Fruit fly (Drosophila melanogaster) whole organism, embryonic: ENCODE results near the gene RpS12.

ENCODE experiments used
- CG11560 ChIP-seq: fragments of 200-800 bp; sonication (Bioruptor generic); IDR thresholded peaks from 3 replicates; pipeline ENCODE4 v1.3.6; 2022; ENCODE audit warnings: missing biosample characterization, missing genetic modification characterization
- CG12104 ChIP-seq: fragments of 200-800 bp; sonication (Bioruptor generic); optimal IDR thresholded peaks from 3 replicates; lab custom pipeline; 2016; ENCODE audit warnings: missing biosample characterization, missing genetic modification characterization
- CG12769 ChIP-seq: fragments of 200-800 bp; sonication (Bioruptor generic); optimal IDR thresholded peaks from 2 replicates; lab custom pipeline; 2019; ENCODE audit warnings: missing biosample characterization, mild to moderate bottlenecking, missing genetic modification characterization, moderate library complexity
- CG14667 ChIP-seq: fragments of 200-800 bp; sonication (Bioruptor generic); IDR thresholded peaks from 2 replicates; pipeline ENCODE4 v1.3.6; 2022; ENCODE audit warnings: missing biosample characterization, missing genetic modification characterization
- CG1647 ChIP-seq: fragments of 200-800 bp; sonication (Bioruptor generic); optimal IDR thresholded peaks from 3 replicates; lab custom pipeline; 2016; ENCODE audit warnings: missing biosample characterization, missing genetic modification characterization
- CG17568 ChIP-seq: fragments of 200-800 bp; sonication (Bioruptor generic); optimal IDR thresholded peaks from 2 replicates; lab custom pipeline; 2018; ENCODE audit warnings: missing biosample characterization, mild to moderate bottlenecking, missing genetic modification characterization, moderate library complexity
- CG2199 ChIP-seq: fragments of 200-800 bp; sonication (Bioruptor generic); IDR thresholded peaks from 3 replicates; pipeline ENCODE4 v1.3.6; 2022; ENCODE audit warnings: missing biosample characterization, missing genetic modification characterization
- CG33213 ChIP-seq: fragments of 200-800 bp; sonication (Bioruptor generic); optimal IDR thresholded peaks from 3 replicates; lab custom pipeline; 2016; ENCODE audit warnings: missing biosample characterization, missing genetic modification characterization
- CG3726 ChIP-seq: fragments of 200-800 bp; sonication (Bioruptor generic); IDR thresholded peaks from 3 replicates; pipeline ENCODE4, ENCODE4 v1.3.6; 2022; ENCODE audit warnings: missing biosample characterization, missing genetic modification characterization
- CG7839 ChIP-seq: fragments of 200-800 bp; sonication (Bioruptor generic); optimal IDR thresholded peaks from 3 replicates; lab custom pipeline; 2018; ENCODE audit warnings: missing biosample characterization, mild to moderate bottlenecking, missing genetic modification characterization, moderate library complexity
- CG8290 ChIP-seq, 3 experiments: fragments of 200-800 bp; sonication (Bioruptor generic); optimal IDR thresholded peaks; 2 replicates each; lab custom pipeline; 2016 to 2019; ENCODE audit warnings: missing biosample characterization in 3 of 3, missing genetic modification characterization in 3 of 3, mild to moderate bottlenecking in 2 of 3, moderate library complexity in 1 of 3
- CG8924 ChIP-seq: fragments of 200-800 bp; optimal IDR thresholded peaks from 3 replicates; lab custom pipeline; 2019; ENCODE audit warnings: missing biosample characterization, mild to moderate bottlenecking, missing genetic modification characterization, moderate library complexity
- CG9215 ChIP-seq: fragments of 200-800 bp; sonication (Bioruptor generic); IDR thresholded peaks from 2 replicates; pipeline ENCODE4 v1.3.6; 2022; ENCODE audit warnings: missing biosample characterization, missing genetic modification characterization
- CG9932 ChIP-seq: fragments of 200-800 bp; sonication (Bioruptor generic); IDR thresholded peaks from 2 replicates; pipeline ENCODE4 v1.3.6; 2022; ENCODE audit warnings: missing biosample characterization, missing genetic modification characterization
- Deaf1 ChIP-seq: fragments of 200-800 bp; optimal IDR thresholded peaks from 3 replicates; lab custom pipeline; 2019; ENCODE audit warnings: missing biosample characterization, mild to moderate bottlenecking, missing genetic modification characterization, moderate library complexity
- Dll ChIP-seq: fragments of 200-800 bp; sonication (Bioruptor generic); IDR thresholded peaks from 4 replicates; pipeline ENCODE4 v1.3.6; 2022; ENCODE audit warnings: missing biosample characterization, missing genetic modification characterization; ENCODE audit not compliant: partially characterized antibody
- E2f2 ChIP-seq: fragments of 200-800 bp; sonication (Bioruptor generic); IDR thresholded peaks from 2 replicates; pipeline ENCODE4 v1.3.6; 2022; ENCODE audit warnings: missing biosample characterization, missing genetic modification characterization
- Ets97D ChIP-seq: fragments of 200-800 bp; sonication (Bioruptor generic); optimal IDR thresholded peaks from 3 replicates; lab custom pipeline; 2016; ENCODE audit warnings: missing biosample characterization, missing genetic modification characterization
- Hey ChIP-seq: fragments of 200-800 bp; sonication (Bioruptor generic); optimal IDR thresholded peaks from 3 replicates; lab custom pipeline; 2018; ENCODE audit warnings: missing biosample characterization, mild to moderate bottlenecking, missing genetic modification characterization
- Kr ChIP-seq: fragments of 200-800 bp; sonication (Bioruptor generic); optimal IDR thresholded peaks from 2 replicates; lab custom pipeline; 2017; ENCODE audit warnings: missing biosample characterization, mild to moderate bottlenecking, missing genetic modification characterization
- NC2β ChIP-seq: fragments of 200-800 bp; sonication (Bioruptor generic); optimal IDR thresholded peaks from 2 replicates; lab custom pipeline; 2016; ENCODE audit warnings: missing biosample characterization, missing genetic modification characterization
- Ptx1 ChIP-seq: fragments of 200-800 bp; sonication (Bioruptor generic); IDR thresholded peaks from 2 replicates; pipeline ENCODE4 v1.3.6; 2022; ENCODE audit warnings: missing biosample characterization, missing genetic modification characterization
- amos ChIP-seq: fragments of 200-800 bp; sonication (Bioruptor generic); IDR thresholded peaks from 2 replicates; pipeline ENCODE4 v1.3.6; 2022; ENCODE audit warnings: missing biosample characterization, missing genetic modification characterization; ENCODE audit not compliant: partially characterized antibody
- bcd ChIP-seq: fragments of 200-800 bp; sonication (Bioruptor generic); optimal IDR thresholded peaks from 2 replicates; lab custom pipeline; 2017; ENCODE audit warnings: missing biosample characterization, mild to moderate bottlenecking, missing genetic modification characterization
- chif ChIP-seq, 2 experiments: fragments of 200-800 bp; sonication (Bioruptor generic); optimal IDR thresholded peaks; 3 replicates each; lab custom pipeline; 2016; ENCODE audit warnings: missing biosample characterization in 2 of 2, missing genetic modification characterization in 2 of 2
- danr ChIP-seq: fragments of 200-800 bp; sonication (Bioruptor generic); IDR thresholded peaks from 2 replicates; pipeline ENCODE4 v1.3.6; 2022; ENCODE audit warnings: missing biosample characterization, missing genetic modification characterization
- ems ChIP-seq: fragments of 200-800 bp; sonication (Bioruptor generic); optimal IDR thresholded peaks from 3 replicates; lab custom pipeline; 2016; ENCODE audit warnings: missing biosample characterization, missing genetic modification characterization
- ewg ChIP-seq: fragments of 200-800 bp; sonication (Bioruptor generic); optimal IDR thresholded peaks from 3 replicates; lab custom pipeline; 2017; ENCODE audit warnings: mild to moderate bottlenecking, missing biosample characterization, missing genetic modification reagents, missing genetic modification characterization
- ftz-f1 ChIP-seq: fragments of 200-800 bp; sonication (Bioruptor generic); optimal IDR thresholded peaks from 2 replicates; lab custom pipeline; 2016; ENCODE audit warnings: missing biosample characterization, missing genetic modification characterization
- gcm ChIP-seq: fragments of 200-800 bp; sonication (Bioruptor generic); optimal IDR thresholded peaks from 2 replicates; lab custom pipeline; 2019; ENCODE audit warnings: missing biosample characterization, mild to moderate bottlenecking, missing genetic modification characterization, moderate library complexity
- gfzf ChIP-seq: fragments of 200-800 bp; sonication (Bioruptor generic); optimal IDR thresholded peaks from 2 replicates; lab custom pipeline; 2016; ENCODE audit warnings: missing biosample characterization, mild to moderate bottlenecking, missing genetic modification characterization, moderate library complexity
- jumu ChIP-seq: fragments of 200-800 bp; sonication (Bioruptor generic); optimal IDR thresholded peaks from 3 replicates; lab custom pipeline; 2016; ENCODE audit warnings: missing biosample characterization, missing genetic modification characterization
- kah ChIP-seq: fragments of 200-800 bp; sonication (Bioruptor generic); optimal IDR thresholded peaks from 2 replicates; lab custom pipeline; 2018; ENCODE audit warnings: missing biosample characterization, mild to moderate bottlenecking, missing genetic modification characterization
- kni ChIP-seq: fragments of 200-800 bp; sonication (Bioruptor generic); optimal IDR thresholded peaks from 3 replicates; lab custom pipeline; 2017; ENCODE audit warnings: mild to moderate bottlenecking, missing biosample characterization, missing genetic modification reagents, missing genetic modification characterization
- lmd ChIP-seq: fragments of 200-800 bp; sonication (Bioruptor generic); IDR thresholded peaks from 2 replicates; pipeline ENCODE4 v1.3.6; 2022; ENCODE audit warnings: missing biosample characterization, missing genetic modification characterization
- lov ChIP-seq, 2 experiments: fragments of 200-800 bp in 1 of 2; fragments of >200 bp in 1 of 2; sonication (Bioruptor generic) in 1 of 2; IDR thresholded peaks in 1 of 2; optimal IDR thresholded peaks in 1 of 2; 2 replicates in 1 of 2; 3 replicates in 1 of 2; pipeline versions ENCODE4 v1.3.6 to Lab custom; 2017 to 2022; ENCODE audit warnings: missing biosample characterization in 1 of 2, missing genetic modification characterization in 1 of 2
- nmo ChIP-seq: fragments of 200-800 bp; sonication (Bioruptor generic); optimal IDR thresholded peaks from 2 replicates; lab custom pipeline; 2018; ENCODE audit warnings: missing biosample characterization, mild to moderate bottlenecking, missing genetic modification characterization, moderate library complexity
- pan ChIP-seq, 4 experiments: fragments of >200 bp in 3 of 4; fragments of 200-800 bp in 1 of 4; sonication (Bioruptor generic) in 1 of 4; optimal IDR thresholded peaks in 3 of 4; IDR thresholded peaks in 1 of 4; 2 replicates each; pipeline versions ENCODE4 v1.3.6 to Lab custom; 2017 to 2022; ENCODE audit warnings: missing biosample characterization in 2 of 4, missing genetic modification characterization in 2 of 4, mixed read lengths in 1 of 4
- pum ChIP-seq: fragments of 200-800 bp; sonication (Bioruptor generic); optimal IDR thresholded peaks from 2 replicates; lab custom pipeline; 2016; ENCODE audit warnings: missing biosample characterization, missing genetic modification characterization
- ranshi ChIP-seq: fragments of 200-800 bp; sonication (Bioruptor generic); IDR thresholded peaks from 2 replicates; pipeline ENCODE4 v1.3.6; 2022; ENCODE audit warnings: missing biosample characterization, missing genetic modification characterization
- repo ChIP-seq: fragments of 200-800 bp; sonication (Bioruptor generic); optimal IDR thresholded peaks from 2 replicates; lab custom pipeline; 2016; ENCODE audit warnings: missing biosample characterization, missing genetic modification characterization
- rib ChIP-seq: fragments of 200-800 bp; sonication (Bioruptor generic); IDR thresholded peaks from 2 replicates; pipeline ENCODE4 v1.3.6; 2022; ENCODE audit warnings: missing biosample characterization, missing genetic modification characterization
- schlank ChIP-seq: fragments of 200-800 bp; sonication (Bioruptor generic); optimal IDR thresholded peaks from 2 replicates; lab custom pipeline; 2018; ENCODE audit warnings: missing biosample characterization, mild to moderate bottlenecking, missing genetic modification characterization
- sna ChIP-seq: fragments of 200-800 bp; sonication (Bioruptor generic); IDR thresholded peaks from 2 replicates; pipeline ENCODE4 v1.3.6; 2022; ENCODE audit warnings: missing biosample characterization, missing genetic modification characterization; ENCODE audit not compliant: partially characterized antibody
- sqz ChIP-seq: fragments of 200-800 bp; sonication (Bioruptor generic); optimal IDR thresholded peaks from 3 replicates; lab custom pipeline; 2018; ENCODE audit warnings: missing biosample characterization, mild to moderate bottlenecking, missing genetic modification characterization
- tll ChIP-seq, 2 experiments: fragments of 200-800 bp in 1 of 2; fragments of >200 bp in 1 of 2; sonication (Bioruptor generic) in 1 of 2; optimal IDR thresholded peaks; 2 replicates each; lab custom pipeline; 2017 to 2019; ENCODE audit warnings: missing biosample characterization in 2 of 2, missing genetic modification characterization in 2 of 2, mild to moderate bottlenecking in 1 of 2, moderate library complexity in 1 of 2
- trem ChIP-seq: fragments of 200-800 bp; optimal IDR thresholded peaks from 3 replicates; lab custom pipeline; 2019; ENCODE audit warnings: missing biosample characterization, mild to moderate bottlenecking, missing genetic modification characterization, moderate library complexity
- z ChIP-seq: fragments of 200-800 bp; sonication (Bioruptor generic); IDR thresholded peaks from 3 replicates; pipeline ENCODE4 v1.3.6; 2022; ENCODE audit warnings: missing biosample characterization, missing genetic modification characterization
- zfh1 ChIP-seq: fragments of 200-800 bp; sonication (Bioruptor generic); IDR thresholded peaks from 3 replicates; pipeline ENCODE4 v1.3.6; 2022; ENCODE audit warnings: missing biosample characterization, missing genetic modification characterization

Gene RpS12

dm6 chr3L:13074084-13074624, 51.0 kb downstream of the RpS12 start:
- no peak for TF ChIP-seq bcd (GFP tag; lab: Kevin White, UChicago)
- peak; percentile 79 for TF ChIP-seq kni
- no peak for TF ChIP-seq trem (tag; lab: Kevin White, UChicago)
- no peak for TF ChIP-seq Ets97D
- TF ChIP-seq z (GFP tag; lab: Robert Waterston, UW) = no peak
- TF ChIP-seq lmd = no peak
- TF ChIP-seq zfh1 (GFP tag; lab: Robert Waterston, UW) = no peak
- no peak for TF ChIP-seq lov (optimal IDR thresholded peaks at IDR 0.05; lab: Kevin White, UChicago)
- TF ChIP-seq lov (GFP tag; IDR thresholded peaks at IDR 0.05; lab: Robert Waterston, UW) = no peak
- peak; percentile 78; the same call in 1 of the 3 replicates for TF ChIP-seq CG2199 (GFP tag; lab: Robert Waterston, UW)
- no peak for TF ChIP-seq repo (GFP tag; lab: Kevin White, UChicago)
- TF ChIP-seq ranshi = no peak
- no peak for TF ChIP-seq CG12104 (GFP tag; lab: Kevin White, UChicago)
- TF ChIP-seq ftz-f1 (GFP tag; lab: Kevin White, UChicago) = no peak
- no peak for TF ChIP-seq CG9215
- no peak for TF ChIP-seq sna (GFP tag; lab: Robert Waterston, UW)
- no peak for TF ChIP-seq pan (optimal IDR thresholded peaks at IDR 0.05; lab: Kevin White, UChicago)
- no peak for TF ChIP-seq pan (GFP tag; optimal IDR thresholded peaks at IDR 0.05 in 1 of 2, IDR thresholded peaks at IDR 0.05 in 1 of 2)
- no peak for TF ChIP-seq kah
- TF ChIP-seq chif (GFP tag; optimal IDR thresholded peaks at IDR 0.05; lab: Kevin White, UChicago) = no peak
- TF ChIP-seq gcm = peak; percentile 13
- TF ChIP-seq CG14667 (GFP tag; lab: Robert Waterston, UW) = no peak
- TF ChIP-seq CG8924 (tag; lab: Kevin White, UChicago) = no peak
- TF ChIP-seq Hey (tag; lab: Kevin White, UChicago) = no peak
- no peak for TF ChIP-seq ewg (GFP tag; lab: Kevin White, UChicago)
- no peak for TF ChIP-seq amos (GFP tag; lab: Robert Waterston, UW)
- no peak for TF ChIP-seq CG8290 (GFP tag; optimal IDR thresholded peaks at IDR 0.05; lab: Kevin White, UChicago)
- no peak for TF ChIP-seq CG8290 (tag; optimal IDR thresholded peaks at IDR 0.05; lab: Kevin White, UChicago)
- no peak for TF ChIP-seq CG3726 (GFP tag; lab: Robert Waterston, UW)
- TF ChIP-seq CG7839 (tag; lab: Kevin White, UChicago) = no peak
- TF ChIP-seq CG9932 (GFP tag; lab: Robert Waterston, UW) = no peak
- no peak for TF ChIP-seq danr (GFP tag; lab: Robert Waterston, UW)
- TF ChIP-seq gfzf = no peak
- TF ChIP-seq Dll (GFP tag; lab: Robert Waterston, UW) = no peak
- no peak for TF ChIP-seq CG1647
- TF ChIP-seq ems = no peak
- TF ChIP-seq nmo (GFP tag; lab: Kevin White, UChicago) = no peak
- no peak for TF ChIP-seq CG12769 (tag; lab: Kevin White, UChicago)
- no peak for TF ChIP-seq CG11560 (tag; lab: Robert Waterston, UW)
- peak; percentile 78 for TF ChIP-seq Kr
- peak; percentile 31 for TF ChIP-seq sqz
- no peak for TF ChIP-seq jumu (GFP tag; lab: Kevin White, UChicago)
- no peak for TF ChIP-seq schlank (tag; lab: Kevin White, UChicago)
- TF ChIP-seq CG17568 (GFP tag; lab: Kevin White, UChicago) = no peak
- peak in 1 of 2 experiments; percentile 95 for TF ChIP-seq tll (GFP tag; optimal IDR thresholded peaks at IDR 0.05; lab: Kevin White, UChicago)
- TF ChIP-seq E2f2 = no peak
- no peak for TF ChIP-seq Ptx1
- TF ChIP-seq CG33213 (GFP tag; lab: Kevin White, UChicago) = no peak
- TF ChIP-seq NC2β (GFP tag; lab: Kevin White, UChicago) = no peak
- no peak for TF ChIP-seq Deaf1
- TF ChIP-seq pum (GFP tag; lab: Kevin White, UChicago) = no peak
- no peak for TF ChIP-seq rib (GFP tag; lab: Robert Waterston, UW)
